Worm (Caenorhabditis elegans) whole organism, L3 larva: ENCODE data around the gene gpa-18.

Source experiments
- aly-2 ChIP-seq: fragments of 150-350 bp; optimal IDR thresholded peaks from 2 replicates; lab custom pipeline; 2014; ENCODE audit warnings: missing biosample characterization, missing genetic modification characterization
- lin-15B ChIP-seq: fragments of 150-350 bp; optimal IDR thresholded peaks from 2 replicates; lab custom pipeline; 2014; ENCODE audit warnings: missing biosample characterization, missing genetic modification characterization
- nhr-12 ChIP-seq: fragments of 150-350 bp; optimal IDR thresholded peaks from 2 replicates; lab custom pipeline; 2014; ENCODE audit warnings: missing biosample characterization, missing genetic modification characterization
- nhr-237 ChIP-seq: fragments of 150-350 bp; optimal IDR thresholded peaks from 2 replicates; lab custom pipeline; 2014; ENCODE audit warnings: missing biosample characterization, missing genetic modification characterization
- nhr-25 ChIP-seq: sonication (generic microtip); optimal IDR thresholded peaks from 2 replicates; lab custom pipeline; 2017; ENCODE audit warnings: missing biosample characterization, missing genetic modification characterization
- pha-4 ChIP-seq: fragments of 150-350 bp; optimal IDR thresholded peaks from 2 replicates; lab custom pipeline; 2014; ENCODE audit warnings: missing biosample characterization, missing genetic modification reagents, missing genetic modification characterization

ce11 chrIV:5230530-5230929 lies 35.1 kb upstream of the gpa-18 start, which contains the start of gene thn-5:
- TF ChIP-seq aly-2 (no peak), nhr-25 (tag; lab: Kevin White, UChicago) (no peak), pha-4 (tag; lab: Kevin White, UChicago) (no peak), lin-15B (tag; lab: Kevin White, UChicago) (no peak), nhr-12 (tag; lab: Kevin White, UChicago) (no peak), nhr-237 (tag; lab: Kevin White, UChicago) (no peak)
